Worm (Caenorhabditis elegans) whole organism, L1 larva: Measurements from ENCODE around the gene srr-4.

Source experiments
- alr-1 ChIP-seq: fragments of 200-800 bp; sonication (Bioruptor generic); optimal IDR thresholded peaks from 2 replicates; lab custom pipeline; 2018; ENCODE audit warnings: borderline replicate concordance, mild to moderate bottlenecking, missing genetic modification characterization, missing compliant biosample characterization
- egl-27 ChIP-seq, 2 experiments: fragments of 150-350 bp in 1 of 2; sonication (generic microtip); optimal IDR thresholded peaks; 3 replicates each; lab custom pipeline; 2017 to 2018; ENCODE audit warnings: missing biosample characterization in 2 of 2, missing genetic modification characterization in 2 of 2, missing genetic modification reagents in 2 of 2
- fkh-10 ChIP-seq: sonication (generic microtip); optimal IDR thresholded peaks from 2 replicates; lab custom pipeline; 2017; ENCODE audit warnings: missing biosample characterization, missing genetic modification reagents, missing genetic modification characterization
- pqm-1 ChIP-seq: sonication (generic microtip); optimal IDR thresholded peaks from 3 replicates; lab custom pipeline; 2017; ENCODE audit warnings: missing biosample characterization, missing genetic modification characterization
- skn-1 ChIP-seq: fragments of 150-350 bp; optimal IDR thresholded peaks from 2 replicates; lab custom pipeline; 2014; ENCODE audit warnings: missing biosample characterization, missing genetic modification characterization
- unc-130 ChIP-seq: fragments of 150-350 bp; optimal IDR thresholded peaks from 2 replicates; lab custom pipeline; 2017; ENCODE audit warnings: missing biosample characterization, missing genetic modification characterization, inconsistent platforms

DNA sequence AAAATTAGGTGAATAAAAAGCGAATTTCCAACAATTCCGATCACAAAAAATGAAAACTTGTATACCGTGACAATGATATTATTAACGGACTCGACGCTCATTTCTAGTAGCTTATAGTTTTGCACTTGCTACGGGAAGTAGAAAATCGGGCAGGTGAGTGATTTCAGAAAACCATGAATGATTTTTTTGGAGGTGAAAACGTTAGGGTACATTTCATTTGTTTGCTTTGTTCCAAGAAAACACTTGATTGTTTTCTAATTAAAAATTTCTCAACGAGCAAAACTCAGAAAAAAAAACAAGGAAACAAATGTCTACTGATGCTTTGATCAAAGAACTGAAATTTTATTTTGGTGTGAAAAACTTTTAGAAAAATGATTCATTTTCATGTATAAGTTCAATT is 38.2 kb upstream of the srr-4 start, which contains the start of gene srsx-12:
- TF ChIP-seq egl-27 (tag; optimal IDR thresholded peaks at IDR 0.05; lab: Kevin White, UChicago) (no peak), unc-130 (no peak), fkh-10 (GFP tag; lab: Kevin White, UChicago) (no peak), alr-1 (tag; lab: Kevin White, UChicago) (no peak), pqm-1 (tag; lab: Kevin White, UChicago) (no peak), skn-1 (tag; lab: Kevin White, UChicago) (no peak)
